Worm (Caenorhabditis elegans): ENCODE results near the gene ZK418.7.

The ZK418.7 gene

ce11 chrIII:7068520-7069113, 12.0 kb downstream of the ZK418.7 start, which contains the start of the genes ubc-18 and R01H2.8:
Gene ubc-18 (minus strand): TSS chrIII:7068570.
Gene R01H2.8 (plus strand): TSS chrIII:7069063.
- TF ChIP-seq efl-1 (GFP tag; optimal IDR thresholded peaks at IDR 0.05) = peak; percentile 78
- no peak for TF ChIP-seq mel-28 (tag; optimal IDR thresholded peaks at IDR 0.05; ENCODE audit: borderline replicate concordance)
- TF ChIP-seq F22D6.2 (tag; optimal IDR thresholded peaks at IDR 0.05) = no peak
- peak; percentile 48; the same call in 1 of the 2 replicates for TF ChIP-seq ceh-91 (GFP tag; IDR thresholded peaks at IDR 0.05)
- TF ChIP-seq mcd-1 (GFP tag; IDR thresholded peaks at IDR 0.05) = peak; percentile 39; the same call in 1 of the 2 replicates
- TF ChIP-seq rcor-1 (GFP tag; IDR thresholded peaks at IDR 0.05) = peak; percentile 47; the same call in 1 of the 2 replicates
- TF ChIP-seq mxl-1 (tag; optimal IDR thresholded peaks at IDR 0.05) = no peak
- peak; percentile 18 for TF ChIP-seq lsl-1 (GFP tag; optimal IDR thresholded peaks at IDR 0.05)
- peak; percentile 82 for TF ChIP-seq lin-54 (GFP tag; optimal IDR thresholded peaks at IDR 0.05)
- peak in 1 of 3 experiments; percentile 63 for TF ChIP-seq lin-35 (GFP tag; optimal IDR thresholded peaks at IDR 0.05)
- TF ChIP-seq Y67H2A.10 (GFP tag; conservative IDR thresholded peaks at IDR 0.05) = no peak
- TF ChIP-seq T07F8.4 (tag; optimal IDR thresholded peaks at IDR 0.05) = no peak
- no peak for TF ChIP-seq atf-7 (tag; optimal IDR thresholded peaks at IDR 0.05)
- peak; percentile 71 for TF ChIP-seq dpl-1 (GFP tag; optimal IDR thresholded peaks at IDR 0.05)
- TF ChIP-seq madf-6 (GFP tag; IDR thresholded peaks at IDR 0.05) = peak; percentile 56
- peak; percentile 11 for TF ChIP-seq attf-5 (GFP tag; optimal IDR thresholded peaks at IDR 0.05)
- TF ChIP-seq ama-1 (optimal IDR thresholded peaks at IDR 0.05) = no peak
- TF ChIP-seq ama-1 (GFP tag; optimal IDR thresholded peaks at IDR 0.05) = no peak
- peak; percentile 30; the same call in 1 of the 2 replicates for TF ChIP-seq F33H1.4 (GFP tag; IDR thresholded peaks at IDR 0.05)
- TF ChIP-seq ztf-25 (GFP tag; IDR thresholded peaks at IDR 0.05) = no peak
- no peak for TF ChIP-seq ztf-6 (GFP tag; IDR thresholded peaks at IDR 0.05)
- no peak for TF ChIP-seq nhr-120 (GFP tag; IDR thresholded peaks at IDR 0.05)
- no peak for TF ChIP-seq let-607 (tag; optimal IDR thresholded peaks at IDR 0.05)

ce11 chrIII:7067385-7067896, 13.1 kb downstream of the ZK418.7 start, which contains the start of gene ger-1:
Gene ger-1 (minus strand): TSS chrIII:7067477.
- TF ChIP-seq tbp1 (GFP tag; optimal IDR thresholded peaks at IDR 0.05) (peak; percentile 12), lin-54 (GFP tag; optimal IDR thresholded peaks at IDR 0.05) (peak; percentile 0), ets-4 (GFP tag; optimal IDR thresholded peaks at IDR 0.05) (no peak), dox-1 (GFP tag; IDR thresholded peaks at IDR 0.05) (0 out of 2 replicates have a peak, but pooled peaks have one; percentile 21), ztf-3 (GFP tag; optimal IDR thresholded peaks at IDR 0.05) (no peak), sptf-2 (GFP tag; optimal IDR thresholded peaks at IDR 0.05) (no peak), nhr-80 (tag; optimal IDR thresholded peaks at IDR 0.05) (peak; percentile 18), repo-1 (tag; optimal IDR thresholded peaks at IDR 0.05) (no peak), hsf-1 (GFP tag; IDR thresholded peaks at IDR 0.05) (0 out of 2 replicates have a peak, but pooled peaks have one; percentile 48), madf-6 (GFP tag; IDR thresholded peaks at IDR 0.05) (peak; percentile 62), madf-3 (GFP tag; IDR thresholded peaks at IDR 0.05) (0 out of 2 replicates have a peak, but pooled peaks have one; percentile 21)

ce11 chrIII:7064185-7064584, 16.4 kb downstream of the ZK418.7 start, which contains the start of gene R01H2.4:
Gene R01H2.4 (minus strand): TSS chrIII:7064285.
- no peak for TF ChIP-seq nhr-179 (tag; optimal IDR thresholded peaks at IDR 0.05)
- TF ChIP-seq unc-62 (GFP tag; optimal IDR thresholded peaks at IDR 0.05) = no peak
- TF ChIP-seq repo-1 (tag; optimal IDR thresholded peaks at IDR 0.05) = no peak
- TF ChIP-seq hlh-12 (tag; optimal IDR thresholded peaks at IDR 0.05) = no peak
- no peak for TF ChIP-seq die-1 (tag; optimal IDR thresholded peaks at IDR 0.05)
- no peak for TF ChIP-seq nhr-80 (tag; optimal IDR thresholded peaks at IDR 0.05)
- TF ChIP-seq mes-4 (tag; optimal IDR thresholded peaks at IDR 0.05) = no peak
- no peak for TF ChIP-seq attf-3 (GFP tag; conservative IDR thresholded peaks at IDR 0.05)
- TF ChIP-seq B0261.1 (tag; optimal IDR thresholded peaks at IDR 0.05) = no peak
- no peak for TF ChIP-seq aptf-3 (GFP tag; IDR thresholded peaks at IDR 0.05)
- TF ChIP-seq lir-1 (GFP tag; conservative IDR thresholded peaks at IDR 0.05) = no peak
- TF ChIP-seq ztf-28 (GFP tag; IDR thresholded peaks at IDR 0.05) = no peak
- no peak for TF ChIP-seq somi-1 (GFP tag; optimal IDR thresholded peaks at IDR 0.05)
- no peak for TF ChIP-seq attf-6 (GFP tag; IDR thresholded peaks at IDR 0.05)
- TF ChIP-seq F23B12.7 (tag; optimal IDR thresholded peaks at IDR 0.05; ENCODE audit: insufficient read depth) = no peak
- TF ChIP-seq xnd-1 (tag; optimal IDR thresholded peaks at IDR 0.05) = no peak
- TF ChIP-seq K12H6.12 (tag; optimal IDR thresholded peaks at IDR 0.05) = no peak
